Fruit fly (Drosophila melanogaster): Measurements from ENCODE around the gene Gld.

The Gld gene

DNA sequence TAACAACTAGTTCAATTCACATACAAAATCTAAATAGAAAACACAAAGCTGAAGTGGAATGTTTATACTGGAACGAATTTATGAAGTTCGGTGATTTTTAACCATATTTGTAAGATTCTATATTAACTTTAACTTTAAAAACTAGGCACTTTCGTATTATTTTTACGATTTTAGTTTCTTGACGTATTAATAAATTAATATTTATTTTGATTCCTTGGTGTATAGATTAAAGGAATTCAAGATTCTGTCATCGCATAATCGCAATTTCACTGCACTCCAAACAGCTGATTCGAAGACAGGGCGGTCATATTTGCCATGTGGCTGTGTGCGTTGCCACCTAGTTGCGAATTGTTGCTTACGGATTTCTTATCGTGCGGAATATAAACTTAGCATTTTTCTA is 16.0 kb downstream of the Gld start, which contains the start of the genes CG1227 and Dtwd2 (continued):
- peak; percentile 78; the same call in 2 of the 3 replicates for TF ChIP-seq H15 (GFP tag; IDR thresholded peaks at IDR 0.05)
- TF ChIP-seq Stat92E (GFP tag; optimal IDR thresholded peaks at IDR 0.05) = peak in 1 of 3 experiments; percentile 70
- TF ChIP-seq CG2199 (GFP tag; IDR thresholded peaks at IDR 0.05) = no peak; the same call in 2 of the 3 replicates
- peak; percentile 85 for TF ChIP-seq Aef1 (GFP tag; IDR thresholded peaks at IDR 0.05)
- no peak for TF ChIP-seq lov (optimal IDR thresholded peaks at IDR 0.05)
- peak; percentile 84; the same call in 2 of the 3 replicates for TF ChIP-seq lov (GFP tag; IDR thresholded peaks at IDR 0.05)
- TF ChIP-seq CG13775 (GFP tag; optimal IDR thresholded peaks at IDR 0.05) = peak; percentile 87
- peak; percentile 30 for TF ChIP-seq tx (GFP tag; optimal IDR thresholded peaks at IDR 0.05)
- peak; percentile 98 for TF ChIP-seq MBD-R2 (GFP tag; IDR thresholded peaks at IDR 0.05)
- peak; percentile 92 for TF ChIP-seq CG32767 (GFP tag; IDR thresholded peaks at IDR 0.05)
- no peak for TF ChIP-seq NC2α (GFP tag; optimal IDR thresholded peaks at IDR 0.05)
- TF ChIP-seq CG9609 (GFP tag; optimal IDR thresholded peaks at IDR 0.05) = peak; percentile 28
- TF ChIP-seq CG16863 (GFP tag; optimal IDR thresholded peaks at IDR 0.05) = peak; percentile 43
- TF ChIP-seq pho (GFP tag; optimal IDR thresholded peaks at IDR 0.05) = peak; percentile 71
- no peak for TF ChIP-seq jumu (GFP tag; optimal IDR thresholded peaks at IDR 0.05)
- TF ChIP-seq knrl (GFP tag; IDR thresholded peaks at IDR 0.05; ENCODE audit: partially characterized antibody) = no peak
- TF ChIP-seq CG34422 (GFP tag; IDR thresholded peaks at IDR 0.05) = peak; percentile 92
- peak; percentile 93 for TF ChIP-seq CG9817 (tag; optimal IDR thresholded peaks at IDR 0.05)
- peak; percentile 74 for TF ChIP-seq ind (GFP tag; optimal IDR thresholded peaks at IDR 0.05)
- TF ChIP-seq chif (GFP tag; optimal IDR thresholded peaks at IDR 0.05) = peak; percentile 35 to 50
- peak; percentile 79 for TF ChIP-seq CG4730 (GFP tag; IDR thresholded peaks at IDR 0.05)
- no peak for TF ChIP-seq gro (GFP tag; optimal IDR thresholded peaks at IDR 0.05)
- TF ChIP-seq Lim3 (GFP tag; IDR thresholded peaks at IDR 0.05) = no peak
- peak; percentile 77 for TF ChIP-seq CG4707 (GFP tag; optimal IDR thresholded peaks at IDR 0.05)
- peak; percentile 44 for TF ChIP-seq ac (GFP tag; optimal IDR thresholded peaks at IDR 0.05)
- no peak for TF ChIP-seq CG6791 (GFP tag; IDR thresholded peaks at IDR 0.05; ENCODE audit: partially characterized antibody)
- peak; percentile 91 for TF ChIP-seq H2.0 (GFP tag; IDR thresholded peaks at IDR 0.05)
- peak; percentile 78 for TF ChIP-seq CG7271 (tag; optimal IDR thresholded peaks at IDR 0.05)
- TF ChIP-seq Sry-β (GFP tag; optimal IDR thresholded peaks at IDR 0.05) = no peak
- no peak for TF ChIP-seq CG2875 (GFP tag; optimal IDR thresholded peaks at IDR 0.05)
- TF ChIP-seq CG31441 (GFP tag; IDR thresholded peaks at IDR 0.05) = no peak; the same call in none of the 2 replicates
- TF ChIP-seq Ada2b (GFP tag; IDR thresholded peaks at IDR 0.05) = peak; percentile 84
- peak; percentile 92 for TF ChIP-seq sd (tag; optimal IDR thresholded peaks at IDR 0.05)
- TF ChIP-seq unc-4 (GFP tag; IDR thresholded peaks at IDR 0.05; ENCODE audit: partially characterized antibody) = no peak
- TF ChIP-seq Ravus (GFP tag; IDR thresholded peaks at IDR 0.05) = peak; percentile 59
- TF ChIP-seq CG18764 (GFP tag; optimal IDR thresholded peaks at IDR 0.05) = no peak
- peak; percentile 22 for TF ChIP-seq ERR (GFP tag; optimal IDR thresholded peaks at IDR 0.05)
- no peak for TF ChIP-seq CG1832 (GFP tag; optimal IDR thresholded peaks at IDR 0.05)
- TF ChIP-seq Taf1 (GFP tag; IDR thresholded peaks at IDR 0.05) = peak; percentile 83
- peak; percentile 92 for TF ChIP-seq Dbx (GFP tag; IDR thresholded peaks at IDR 0.05)
- TF ChIP-seq Ets97D (GFP tag; optimal IDR thresholded peaks at IDR 0.05) = peak; percentile 32
- TF ChIP-seq Med (GFP tag) = peak; percentile 91
- TF ChIP-seq CG3995 (GFP tag; optimal IDR thresholded peaks at IDR 0.05) = peak; percentile 57
- no peak for TF ChIP-seq sqz (GFP tag; optimal IDR thresholded peaks at IDR 0.05)
- no peak for TF ChIP-seq aop (GFP tag; IDR thresholded peaks at IDR 0.05)
- no peak for TF ChIP-seq CkIIα-i1 (GFP tag; IDR thresholded peaks at IDR 0.05)
- TF ChIP-seq ase (GFP tag; IDR thresholded peaks at IDR 0.05) = peak; percentile 86
- TF ChIP-seq amos (GFP tag; IDR thresholded peaks at IDR 0.05; ENCODE audit: partially characterized antibody) = no peak
- TF ChIP-seq CG9727 (GFP tag; optimal IDR thresholded peaks at IDR 0.05) = peak; percentile 90
- TF ChIP-seq CG1529 (GFP tag; optimal IDR thresholded peaks at IDR 0.05) = peak; percentile 81
- peak; percentile 86 for TF ChIP-seq Bteb2 (GFP tag; optimal IDR thresholded peaks at IDR 0.05)
